Worm (Caenorhabditis elegans) whole organism, L3 larva: ENCODE data around the gene tmem-138.

Source experiments
- ZK546.5 ChIP-seq: sonication (generic microtip); optimal IDR thresholded peaks from 2 replicates; lab custom pipeline; 2017; ENCODE audit warnings: missing biosample characterization, missing genetic modification characterization
- ceh-9 ChIP-seq: sonication (generic microtip); optimal IDR thresholded peaks from 2 replicates; lab custom pipeline; 2018; ENCODE audit warnings: missing biosample characterization, missing genetic modification characterization
- daf-12 ChIP-seq: fragments of 150-350 bp; optimal IDR thresholded peaks from 2 replicates; lab custom pipeline; 2014; ENCODE audit warnings: missing biosample characterization, missing genetic modification reagents, missing genetic modification characterization
- egl-5 ChIP-seq: fragments of 150-350 bp; optimal IDR thresholded peaks from 2 replicates; lab custom pipeline; 2017; ENCODE audit warnings: missing biosample characterization, missing genetic modification reagents, missing genetic modification characterization, inconsistent platforms
- elt-1 ChIP-seq: fragments of 150-350 bp; optimal IDR thresholded peaks from 2 replicates; lab custom pipeline; 2014; ENCODE audit warnings: missing biosample characterization, missing genetic modification characterization
- elt-2 ChIP-seq: sonication (generic microtip); optimal IDR thresholded peaks from 2 replicates; lab custom pipeline; 2016; ENCODE audit warnings: missing genetic modification reagents, mild to moderate bottlenecking, missing genetic modification characterization, missing compliant biosample characterization
- fkh-2 ChIP-seq: fragments of 150-350 bp; optimal IDR thresholded peaks from 2 replicates; lab custom pipeline; 2014; ENCODE audit warnings: missing biosample characterization, missing genetic modification reagents, missing genetic modification characterization
- fos-1 ChIP-seq: fragments of 150-350 bp; optimal IDR thresholded peaks from 2 replicates; lab custom pipeline; 2014; ENCODE audit warnings: missing biosample characterization, missing genetic modification characterization
- hmg-11 ChIP-seq: sonication (generic microtip); optimal IDR thresholded peaks from 2 replicates; lab custom pipeline; 2016; ENCODE audit warnings: missing genetic modification characterization, missing compliant biosample characterization
- lin-39 ChIP-seq: fragments of 150-350 bp; optimal IDR thresholded peaks from 2 replicates; lab custom pipeline; 2018; ENCODE audit warnings: missing biosample characterization, missing genetic modification reagents, missing genetic modification characterization
- mml-1 ChIP-seq: fragments of 150-350 bp; sonication (generic microtip); optimal IDR thresholded peaks from 3 replicates; lab custom pipeline; 2014; ENCODE audit warnings: missing biosample characterization, missing genetic modification characterization
- nfya-1 ChIP-seq: sonication (generic microtip); optimal IDR thresholded peaks from 2 replicates; lab custom pipeline; 2017; ENCODE audit warnings: missing genetic modification characterization, mild to moderate bottlenecking, missing compliant biosample characterization, antibody characterized with exemption, moderate library complexity; ENCODE audit not compliant: insufficient read depth
- nhr-11 ChIP-seq: fragments of 150-350 bp; optimal IDR thresholded peaks from 2 replicates; lab custom pipeline; 2014; ENCODE audit warnings: missing biosample characterization, missing genetic modification characterization
- nhr-12 ChIP-seq: fragments of 150-350 bp; optimal IDR thresholded peaks from 2 replicates; lab custom pipeline; 2014; ENCODE audit warnings: missing biosample characterization, missing genetic modification characterization
- nhr-237 ChIP-seq: fragments of 150-350 bp; optimal IDR thresholded peaks from 2 replicates; lab custom pipeline; 2014; ENCODE audit warnings: missing biosample characterization, missing genetic modification characterization
- nhr-25 ChIP-seq: sonication (generic microtip); optimal IDR thresholded peaks from 2 replicates; lab custom pipeline; 2017; ENCODE audit warnings: missing biosample characterization, missing genetic modification characterization
- pha-4 ChIP-seq: fragments of 150-350 bp; optimal IDR thresholded peaks from 2 replicates; lab custom pipeline; 2014; ENCODE audit warnings: missing biosample characterization, missing genetic modification reagents, missing genetic modification characterization
- pqm-1 ChIP-seq: fragments of 150-350 bp; optimal IDR thresholded peaks from 2 replicates; lab custom pipeline; 2017; ENCODE audit warnings: missing biosample characterization, missing genetic modification characterization, inconsistent platforms
- skn-1 ChIP-seq: fragments of 150-350 bp; optimal IDR thresholded peaks from 2 replicates; lab custom pipeline; 2014; ENCODE audit warnings: missing biosample characterization, missing genetic modification characterization
- zag-1 ChIP-seq: fragments of 150-350 bp; optimal IDR thresholded peaks from 2 replicates; lab custom pipeline; 2014; ENCODE audit warnings: missing biosample characterization, missing genetic modification characterization

The tmem-138 gene

DNA sequence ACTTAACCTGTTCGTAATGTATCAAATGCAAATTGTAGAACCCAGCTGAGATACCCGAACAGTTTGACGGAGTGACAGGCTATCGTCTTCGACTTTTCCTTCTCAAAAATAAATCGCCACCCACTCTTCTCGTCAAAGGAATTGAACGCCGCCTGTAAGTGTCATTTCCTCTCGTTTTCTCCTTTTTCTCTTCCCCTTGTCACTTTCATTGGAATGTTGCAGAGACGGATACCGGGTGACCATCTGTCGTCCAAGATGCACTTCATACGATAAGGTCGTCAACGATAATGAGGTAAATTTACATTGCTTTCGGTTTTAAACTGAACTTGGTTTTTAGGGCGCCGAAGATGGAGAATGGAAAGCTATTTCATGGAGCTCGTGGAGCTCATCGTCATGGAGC is 42.7 kb downstream of the tmem-138 start:
- TF ChIP-seq skn-1 (no peak), nhr-25 (tag; lab: Kevin White, UChicago) (peak; percentile 62)

DNA sequence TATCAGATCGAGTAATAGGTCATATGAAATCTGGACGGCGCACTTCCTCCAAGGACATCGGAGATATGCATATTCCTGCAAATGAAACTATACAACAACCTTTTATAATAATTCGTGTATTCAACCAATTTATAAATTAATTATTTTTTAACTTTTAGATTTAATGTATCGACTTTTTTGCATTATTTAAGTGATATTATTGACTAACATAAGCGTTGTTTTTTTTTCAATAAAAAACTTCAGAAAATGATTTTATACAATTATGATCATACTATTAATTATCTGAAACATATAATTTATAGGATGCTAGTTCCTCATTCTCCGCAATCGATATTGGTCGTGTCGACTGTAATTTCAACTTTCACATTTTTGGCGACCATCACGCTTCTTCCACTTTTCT is 46.9 kb downstream of the tmem-138 start, which contains the start of gene col-76:
Gene col-76 (plus strand): TSS at position 301 of the 400 bp plus-strand sequence.
- TF ChIP-seq daf-12 (tag; lab: Kevin White, UChicago), result no peak
- no peak for TF ChIP-seq hmg-11 (tag; lab: Kevin White, UChicago)
- TF ChIP-seq ceh-9 (tag; lab: Kevin White, UChicago), result no peak
- no peak for TF ChIP-seq mml-1
- TF ChIP-seq nfya-1 (tag; lab: Kevin White, UChicago), result no peak
- no peak for TF ChIP-seq nhr-12 (tag; lab: Kevin White, UChicago)
- no peak for TF ChIP-seq fkh-2

DNA sequence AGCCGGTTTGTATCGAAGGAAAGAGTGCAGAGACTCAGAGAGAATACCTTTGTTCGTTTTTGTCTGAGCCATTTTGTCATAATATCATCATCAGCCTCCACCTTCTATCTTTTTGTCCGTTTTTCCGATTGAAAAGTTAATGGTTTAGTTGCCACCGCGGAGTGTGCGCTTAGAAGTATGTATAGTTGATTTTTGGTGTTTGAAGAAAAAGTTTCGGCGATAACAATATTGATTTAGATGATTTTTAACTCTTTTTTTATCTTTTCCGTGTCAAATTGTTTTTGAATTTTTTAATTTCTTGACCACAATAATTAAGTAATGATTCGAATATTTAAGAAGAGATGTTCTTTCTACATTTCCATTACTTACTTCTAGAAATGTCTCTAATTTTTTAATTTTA is 48.5 kb downstream of the tmem-138 start:
- TF ChIP-seq nhr-11 (tag; lab: Kevin White, UChicago) (no peak), egl-5 (tag; lab: Kevin White, UChicago) (no peak), pqm-1 (peak; percentile 2), skn-1 (peak; percentile 40), lin-39 (tag; lab: Kevin White, UChicago) (no peak), pha-4 (peak; percentile 18), fos-1 (no peak), zag-1 (tag; lab: Kevin White, UChicago) (no peak), nhr-237 (no peak), ZK546.5 (no peak), elt-2 (peak; percentile 63), elt-1 (tag; lab: Kevin White, UChicago) (no peak)
